Fruit fly (Drosophila melanogaster) whole organism, embryonic: Measurements from ENCODE around the gene CG11178.
A peak's percentile ranks its signal among the peaks of the same experiment; 100 is the strongest.

ENCODE experiments used
- Atf-2 ChIP-seq: fragments of 200-800 bp; sonication (Bioruptor generic); optimal IDR thresholded peaks from 2 replicates; lab custom pipeline; 2016; ENCODE audit warnings: missing biosample characterization, missing genetic modification characterization
- Blimp-1 ChIP-seq: fragments of 200-800 bp; sonication (Bioruptor generic); optimal IDR thresholded peaks from 3 replicates; lab custom pipeline; 2018; ENCODE audit warnings: missing biosample characterization, missing genetic modification characterization, mild to moderate bottlenecking, moderate library complexity, missing genetic modification reagents
- CG12769 ChIP-seq: fragments of 200-800 bp; sonication (Bioruptor generic); optimal IDR thresholded peaks from 2 replicates; lab custom pipeline; 2019; ENCODE audit warnings: missing biosample characterization, mild to moderate bottlenecking, missing genetic modification characterization, moderate library complexity
- CG14710 ChIP-seq: fragments of 200-800 bp; sonication (Bioruptor generic); optimal IDR thresholded peaks from 3 replicates; lab custom pipeline; 2019; ENCODE audit warnings: missing biosample characterization, mild to moderate bottlenecking, missing genetic modification characterization, moderate library complexity
- CG15479 ChIP-seq: fragments of 200-800 bp; sonication (Bioruptor generic); optimal IDR thresholded peaks from 3 replicates; lab custom pipeline; 2019; ENCODE audit warnings: missing biosample characterization, mild to moderate bottlenecking, missing genetic modification characterization, moderate library complexity
- CG15514 ChIP-seq: fragments of 200-800 bp; sonication (Bioruptor generic); optimal IDR thresholded peaks from 3 replicates; lab custom pipeline; 2017; ENCODE audit warnings: missing biosample characterization, missing genetic modification characterization, mild to moderate bottlenecking, moderate library complexity, missing genetic modification reagents
- CG17361 ChIP-seq: fragments of 200-800 bp; sonication (Bioruptor generic); IDR thresholded peaks from 3 replicates; pipeline ENCODE4 v1.3.6; 2022; ENCODE audit warnings: missing biosample characterization, missing genetic modification characterization
- CG2120 ChIP-seq: fragments of 200-800 bp; sonication (Bioruptor generic); optimal IDR thresholded peaks from 3 replicates; lab custom pipeline; 2016; ENCODE audit warnings: missing biosample characterization, missing genetic modification characterization
- CG2199 ChIP-seq: fragments of 200-800 bp; sonication (Bioruptor generic); IDR thresholded peaks from 3 replicates; pipeline ENCODE4 v1.3.6; 2022; ENCODE audit warnings: missing biosample characterization, missing genetic modification characterization
- CG3163 ChIP-seq: fragments of 200-800 bp; sonication (Bioruptor generic); optimal IDR thresholded peaks from 3 replicates; lab custom pipeline; 2016; ENCODE audit warnings: missing biosample characterization, missing genetic modification characterization
- CG6654 ChIP-seq: fragments of 200-800 bp; sonication (Bioruptor generic); optimal IDR thresholded peaks from 2 replicates; lab custom pipeline; 2017; ENCODE audit warnings: missing biosample characterization, mild to moderate bottlenecking, missing genetic modification characterization
- CG6765 ChIP-seq: fragments of 200-800 bp; sonication (Bioruptor generic); optimal IDR thresholded peaks from 3 replicates; lab custom pipeline; 2017; ENCODE audit warnings: missing biosample characterization, mild to moderate bottlenecking, missing genetic modification characterization
- CG6854 ChIP-seq: fragments of 200-800 bp; sonication (Bioruptor generic); optimal IDR thresholded peaks from 3 replicates; lab custom pipeline; 2017; ENCODE audit warnings: missing biosample characterization, mild to moderate bottlenecking, missing genetic modification characterization
- CG8089 ChIP-seq: fragments of 200-800 bp; sonication (Bioruptor generic); optimal IDR thresholded peaks from 3 replicates; lab custom pipeline; 2016; ENCODE audit warnings: missing biosample characterization, missing genetic modification characterization
- CG8281 ChIP-seq: fragments of 200-800 bp; sonication (Bioruptor generic); optimal IDR thresholded peaks from 2 replicates; lab custom pipeline; 2018; ENCODE audit warnings: missing biosample characterization, mild to moderate bottlenecking, missing genetic modification characterization, moderate library complexity
- CG8765 ChIP-seq: fragments of 200-800 bp; sonication (Bioruptor generic); IDR thresholded peaks from 2 replicates; pipeline ENCODE4 v1.3.6; 2022; ENCODE audit warnings: missing biosample characterization, missing genetic modification characterization
- CG9797 ChIP-seq: fragments of 200-800 bp; sonication (Bioruptor generic); optimal IDR thresholded peaks from 3 replicates; lab custom pipeline; 2018; ENCODE audit warnings: missing biosample characterization, mild to moderate bottlenecking, missing genetic modification characterization
- Dip2 ChIP-seq: fragments of 200-800 bp; sonication (Bioruptor generic); IDR thresholded peaks from 2 replicates; pipeline ENCODE4 v1.3.6; 2022; ENCODE audit warnings: missing biosample characterization, missing genetic modification characterization
- Doc2 ChIP-seq: fragments of 200-800 bp; sonication (Bioruptor generic); IDR thresholded peaks from 2 replicates; pipeline ENCODE4 v1.3.6; 2022; ENCODE audit warnings: missing biosample characterization, missing genetic modification characterization
- H15 ChIP-seq: fragments of 200-800 bp; sonication (Bioruptor generic); IDR thresholded peaks from 3 replicates; pipeline ENCODE4 v1.3.6; 2022; ENCODE audit warnings: missing biosample characterization, missing genetic modification characterization
- HLH3B ChIP-seq: fragments of 200-800 bp; sonication (Bioruptor generic); IDR thresholded peaks from 2 replicates; pipeline ENCODE4 v1.3.6; 2022; ENCODE audit warnings: missing biosample characterization, missing genetic modification characterization
- HLH4C ChIP-seq: fragments of 200-800 bp; sonication (Bioruptor generic); IDR thresholded peaks from 3 replicates; pipeline ENCODE4 v1.3.6; 2022; ENCODE audit warnings: missing biosample characterization, missing genetic modification characterization; ENCODE audit not compliant: partially characterized antibody
- HmgD ChIP-seq: fragments of 200-800 bp; sonication (Bioruptor generic); optimal IDR thresholded peaks from 3 replicates; lab custom pipeline; 2016; ENCODE audit warnings: missing biosample characterization, missing genetic modification characterization
- Hr3 ChIP-seq: fragments of 200-800 bp; sonication (Bioruptor generic); optimal IDR thresholded peaks from 3 replicates; lab custom pipeline; 2016; ENCODE audit warnings: missing biosample characterization, missing genetic modification characterization
- Hr39 ChIP-seq: fragments of >200 bp; optimal IDR thresholded peaks from 2 replicates; lab custom pipeline; 2017
- Hsf ChIP-seq: fragments of 200-800 bp; sonication (Bioruptor generic); optimal IDR thresholded peaks from 3 replicates; lab custom pipeline; 2016; ENCODE audit warnings: missing biosample characterization, missing genetic modification characterization
- Jarid2 ChIP-seq: fragments of 200-800 bp; sonication (Bioruptor generic); optimal IDR thresholded peaks from 3 replicates; lab custom pipeline; 2017; ENCODE audit warnings: mild to moderate bottlenecking, missing biosample characterization, missing genetic modification reagents, missing genetic modification characterization
- Mad ChIP-seq: fragments of 200-800 bp; sonication (Bioruptor generic); optimal IDR thresholded peaks from 2 replicates; lab custom pipeline; 2016; ENCODE audit warnings: missing biosample characterization, missing genetic modification characterization
- NFAT ChIP-seq: fragments of 200-800 bp; sonication (Bioruptor generic); IDR thresholded peaks from 2 replicates; pipeline ENCODE4 v1.3.6; 2022; ENCODE audit warnings: missing biosample characterization, missing genetic modification characterization
- Nf-YA ChIP-seq: fragments of 200-800 bp; sonication (Bioruptor generic); IDR thresholded peaks from 2 replicates; pipeline ENCODE4 v1.3.6; 2022; ENCODE audit warnings: missing biosample characterization, missing genetic modification characterization
- Nf-YB ChIP-seq: fragments of 200-800 bp; sonication (Bioruptor generic); optimal IDR thresholded peaks from 3 replicates; lab custom pipeline; 2019; ENCODE audit warnings: missing biosample characterization, mild to moderate bottlenecking, missing genetic modification characterization, moderate library complexity
- Taf1 ChIP-seq: fragments of 200-800 bp; sonication (Bioruptor generic); IDR thresholded peaks from 2 replicates; pipeline ENCODE4 v1.3.6; 2022; ENCODE audit warnings: missing biosample characterization, missing genetic modification characterization
- YL-1 ChIP-seq: fragments of 200-800 bp; sonication (Bioruptor generic); optimal IDR thresholded peaks from 3 replicates; lab custom pipeline; 2017; ENCODE audit warnings: missing biosample characterization, mild to moderate bottlenecking, missing genetic modification characterization
- amos ChIP-seq: fragments of 200-800 bp; sonication (Bioruptor generic); IDR thresholded peaks from 2 replicates; pipeline ENCODE4 v1.3.6; 2022; ENCODE audit warnings: missing biosample characterization, missing genetic modification characterization; ENCODE audit not compliant: partially characterized antibody
- ara ChIP-seq: fragments of 200-800 bp; sonication (Bioruptor generic); IDR thresholded peaks from 2 replicates; pipeline ENCODE4 v1.3.6; 2022; ENCODE audit warnings: missing biosample characterization, missing genetic modification characterization
- ash1 ChIP-seq: fragments of 200-800 bp; sonication (Bioruptor generic); optimal IDR thresholded peaks from 2 replicates; lab custom pipeline; 2018; ENCODE audit warnings: missing biosample characterization, mild to moderate bottlenecking, missing genetic modification characterization
- caup ChIP-seq: fragments of 200-800 bp; sonication (Bioruptor generic); optimal IDR thresholded peaks from 3 replicates; lab custom pipeline; 2017; ENCODE audit warnings: missing biosample characterization, mild to moderate bottlenecking, missing genetic modification characterization, moderate library complexity; ENCODE audit not compliant: severe bottlenecking
- cg ChIP-seq: fragments of 200-800 bp; sonication (Bioruptor generic); optimal IDR thresholded peaks from 3 replicates; lab custom pipeline; 2019; ENCODE audit warnings: missing biosample characterization, mild to moderate bottlenecking, missing genetic modification characterization, moderate library complexity
- chinmo ChIP-seq: fragments of 200-800 bp; sonication (Bioruptor generic); IDR thresholded peaks from 4 replicates; pipeline ENCODE4 v1.3.6; 2022; ENCODE audit warnings: missing biosample characterization, missing genetic modification characterization; ENCODE audit not compliant: partially characterized antibody
- corto ChIP-seq: fragments of 200-800 bp; sonication (Bioruptor generic); optimal IDR thresholded peaks from 2 replicates; lab custom pipeline; 2016; ENCODE audit warnings: missing biosample characterization, mild to moderate bottlenecking, missing genetic modification characterization, moderate library complexity
- dmrt99B ChIP-seq: fragments of 200-800 bp; sonication (Bioruptor generic); optimal IDR thresholded peaks from 2 replicates; lab custom pipeline; 2018; ENCODE audit warnings: missing biosample characterization, mild to moderate bottlenecking, missing genetic modification characterization, moderate library complexity
- esg ChIP-seq: fragments of 200-800 bp; sonication (Bioruptor generic); conservative IDR thresholded peaks from 2 replicates; pipeline ENCODE4 v1.3.6; 2022; ENCODE audit warnings: missing biosample characterization, missing genetic modification characterization
- fd102C ChIP-seq: fragments of 200-800 bp; sonication (Bioruptor generic); optimal IDR thresholded peaks from 2 replicates; lab custom pipeline; 2018; ENCODE audit warnings: missing biosample characterization, mild to moderate bottlenecking, missing genetic modification characterization, moderate library complexity
- fru ChIP-seq: fragments of >200 bp; optimal IDR thresholded peaks from 2 replicates; lab custom pipeline; 2017
- gfzf ChIP-seq: fragments of 200-800 bp; sonication (Bioruptor generic); optimal IDR thresholded peaks from 2 replicates; lab custom pipeline; 2016; ENCODE audit warnings: missing biosample characterization, mild to moderate bottlenecking, missing genetic modification characterization, moderate library complexity
- gsb ChIP-seq: fragments of 200-800 bp; sonication (Bioruptor generic); IDR thresholded peaks from 2 replicates; pipeline ENCODE4 v1.3.6; 2022; ENCODE audit warnings: missing biosample characterization, missing genetic modification characterization
- lab ChIP-seq: fragments of 200-800 bp; sonication (Bioruptor generic); optimal IDR thresholded peaks from 3 replicates; lab custom pipeline; 2017; ENCODE audit warnings: missing biosample characterization, missing genetic modification characterization, mild to moderate bottlenecking, moderate library complexity, missing genetic modification reagents
- odd ChIP-seq: fragments of 200-800 bp; sonication (Bioruptor generic); optimal IDR thresholded peaks from 2 replicates; lab custom pipeline; 2017; ENCODE audit warnings: missing biosample characterization, mild to moderate bottlenecking, missing genetic modification characterization
- sima ChIP-seq: fragments of 200-800 bp; sonication (Bioruptor generic); optimal IDR thresholded peaks from 2 replicates; lab custom pipeline; 2016; ENCODE audit warnings: missing biosample characterization, missing genetic modification characterization
- vvl ChIP-seq: fragments of 200-800 bp; sonication (Bioruptor generic); IDR thresholded peaks from 2 replicates; pipeline ENCODE4 v1.3.6; 2022; ENCODE audit warnings: missing biosample characterization, missing genetic modification characterization

Gene CG11178

DNA sequence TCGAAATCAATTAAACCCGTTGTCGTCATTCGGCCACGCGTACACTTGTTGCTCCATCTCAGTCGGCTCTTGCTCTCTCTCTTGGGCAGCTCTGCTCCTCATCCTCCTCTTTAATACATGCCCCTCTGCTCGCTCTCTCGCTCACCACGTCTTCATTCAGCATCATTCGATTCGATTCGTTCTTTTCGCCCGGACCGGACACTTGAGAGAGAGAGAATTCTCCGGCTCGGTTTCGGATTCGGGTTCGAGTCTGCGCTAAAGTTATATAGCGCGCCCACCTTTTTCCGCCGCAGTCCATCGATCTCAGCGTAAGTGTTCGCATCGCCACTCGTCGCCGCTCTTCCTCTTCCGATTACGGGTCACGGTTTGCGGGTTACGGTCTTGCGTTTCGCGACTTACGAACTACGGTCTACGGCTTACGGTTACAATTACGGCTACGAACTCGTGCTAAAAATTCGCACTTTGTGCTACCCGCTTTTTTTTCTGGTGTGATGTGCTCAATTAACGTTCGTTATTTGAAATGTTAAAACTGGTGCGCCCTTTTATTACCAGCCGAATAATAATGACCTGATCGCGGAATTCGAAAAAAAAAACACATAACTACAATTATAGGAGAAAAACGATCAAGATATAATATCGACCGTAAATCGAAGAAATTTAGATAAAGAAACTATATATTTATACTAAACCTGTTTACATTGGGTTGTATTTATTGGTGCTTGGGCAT is 36.6 kb downstream of the CG11178 start (continued):
- TF ChIP-seq lab (GFP tag; lab: Kevin White, UChicago) (peak; percentile 15), Blimp-1 (GFP tag; lab: Kevin White, UChicago) (no peak), CG9797 (no peak), NFAT (peak; percentile 55; the same call in 1 of the 2 replicates), HLH4C (GFP tag; lab: Robert Waterston, UW) (peak; percentile 41; the same call in 1 of the 3 replicates), fd102C (GFP tag; lab: Kevin White, UChicago) (no peak), ash1 (GFP tag; lab: Kevin White, UChicago) (peak; percentile 69), CG2120 (GFP tag; lab: Kevin White, UChicago) (no peak), sima (GFP tag; lab: Kevin White, UChicago) (no peak), CG15479 (GFP tag; lab: Kevin White, UChicago) (peak; percentile 60), HLH3B (GFP tag; lab: Robert Waterston, UW) (peak; percentile 8; the same call in 1 of the 2 replicates), caup (peak; percentile 55), Hr3 (no peak), Hsf (no peak), dmrt99B (no peak), amos (GFP tag; lab: Robert Waterston, UW) (peak; percentile 29; the same call in 1 of the 2 replicates), CG6854 (no peak), CG8765 (no peak), Atf-2 (GFP tag; lab: Kevin White, UChicago) (no peak), CG14710 (tag; lab: Kevin White, UChicago) (no peak), Jarid2 (peak; percentile 81), gsb (GFP tag; lab: Robert Waterston, UW) (no peak), Dip2 (GFP tag; lab: Robert Waterston, UW) (no peak), CG8281 (tag; lab: Kevin White, UChicago) (no peak), CG6765 (GFP tag; lab: Kevin White, UChicago) (peak; percentile 26), cg (GFP tag; lab: Kevin White, UChicago) (peak; percentile 74), CG17361 (GFP tag; lab: Robert Waterston, UW) (no peak), HmgD (GFP tag; lab: Kevin White, UChicago) (no peak), corto (GFP tag; lab: Kevin White, UChicago) (no peak), CG15514 (peak; percentile 10), odd (GFP tag; lab: Kevin White, UChicago) (no peak), Mad (no peak), Doc2 (GFP tag; lab: Robert Waterston, UW) (no peak), Taf1 (GFP tag; lab: Robert Waterston, UW) (no peak), Nf-YA (GFP tag; lab: Robert Waterston, UW) (no peak), gfzf (GFP tag; lab: Kevin White, UChicago) (no peak), CG3163 (GFP tag; lab: Kevin White, UChicago) (peak; percentile 7), fru (lab: Kevin White, UChicago) (no peak), esg (GFP tag; lab: Robert Waterston, UW) (no peak), YL-1 (no peak), H15 (GFP tag; lab: Robert Waterston, UW) (no peak), Nf-YB (GFP tag; lab: Kevin White, UChicago) (peak; percentile 66), CG2199 (GFP tag; lab: Robert Waterston, UW) (peak; percentile 81; the same call in 1 of the 3 replicates), chinmo (GFP tag; lab: Robert Waterston, UW) (peak; percentile 83; the same call in 1 of the 4 replicates), CG6654 (GFP tag; lab: Kevin White, UChicago) (no peak), CG8089 (GFP tag; lab: Kevin White, UChicago) (no peak), ara (no peak), CG12769 (tag; lab: Kevin White, UChicago) (peak; percentile 74), vvl (GFP tag; lab: Robert Waterston, UW) (0 out of 2 replicates have a peak, but pooled peaks have one; percentile 31), Hr39 (no peak)
